Worm (Caenorhabditis elegans): Measurements from ENCODE around the gene ceh-89.

DNA sequence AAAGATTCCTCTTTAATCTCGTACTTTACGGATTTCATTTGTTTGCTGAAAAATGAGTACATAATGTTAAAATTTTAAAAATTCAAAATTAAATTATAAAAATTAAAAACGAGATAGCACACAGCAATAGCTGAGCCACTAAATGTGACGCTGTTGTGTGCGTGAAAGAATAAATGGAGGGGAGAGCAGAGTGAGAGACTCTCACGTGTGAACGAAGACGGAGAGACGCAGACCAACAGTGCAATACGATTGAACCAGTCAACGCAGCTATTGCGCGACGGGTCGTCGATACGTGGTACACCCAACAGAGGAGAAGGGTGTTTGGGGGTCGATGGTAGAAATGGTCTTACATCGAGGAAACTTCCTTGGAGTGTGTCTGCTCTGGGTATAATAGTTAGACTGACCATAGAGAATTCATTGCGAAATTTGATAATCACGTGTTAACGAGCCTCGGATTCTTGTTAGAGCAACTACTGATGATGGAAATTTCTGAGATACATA lies 43.1 kb upstream of the ceh-89 start, which contains the start of gene F16B12.4:
- TF ChIP-seq nhr-237 (tag; optimal IDR thresholded peaks at IDR 0.05): no peak
- no peak for TF ChIP-seq ceh-82 (tag; optimal IDR thresholded peaks at IDR 0.05)
- peak; percentile 13 for TF ChIP-seq swsn-7 (tag; optimal IDR thresholded peaks at IDR 0.05)
- no peak for TF ChIP-seq zip-4 (GFP tag; optimal IDR thresholded peaks at IDR 0.05)
- TF ChIP-seq lin-13 (GFP tag; optimal IDR thresholded peaks at IDR 0.05): no peak
- peak; percentile 12 for TF ChIP-seq snu-23 (GFP tag; optimal IDR thresholded peaks at IDR 0.05)
- TF ChIP-seq C34B4.2 (tag; optimal IDR thresholded peaks at IDR 0.05): no peak
- no peak for TF ChIP-seq unc-30 (tag; optimal IDR thresholded peaks at IDR 0.05)
- no peak for TF ChIP-seq jun-1 (tag; optimal IDR thresholded peaks at IDR 0.05)
- TF ChIP-seq ztf-11 (tag; optimal IDR thresholded peaks at IDR 0.05): no peak
- TF ChIP-seq grh-1 (GFP tag; IDR thresholded peaks at IDR 0.05): no peak
- no peak for TF ChIP-seq blmp-1 (tag; optimal IDR thresholded peaks at IDR 0.05)
